Worm (Caenorhabditis elegans) whole organism, late embryonic: ENCODE data around the gene anoh-1.

ENCODE experiments used
- C08G9.2 ChIP-seq: sonication (generic microtip); optimal IDR thresholded peaks from 2 replicates; lab custom pipeline; 2016; ENCODE audit warnings: mild to moderate bottlenecking, missing genetic modification characterization, moderate library complexity, missing compliant biosample characterization
- C38D4.7 ChIP-seq: fragments of 200-800 bp; sonication (Bioruptor generic); optimal IDR thresholded peaks from 2 replicates; lab custom pipeline; 2018; ENCODE audit warnings: mild to moderate bottlenecking, missing genetic modification characterization, moderate library complexity, missing compliant biosample characterization
- F13H6.1 ChIP-seq: sonication (generic microtip); optimal IDR thresholded peaks from 2 replicates; lab custom pipeline; 2016; ENCODE audit warnings: missing genetic modification characterization, missing compliant biosample characterization
- K02D7.2 ChIP-seq: sonication (generic microtip); optimal IDR thresholded peaks from 2 replicates; lab custom pipeline; 2017; ENCODE audit warnings: mild to moderate bottlenecking, missing genetic modification characterization, missing compliant biosample characterization
- K09A11.1 ChIP-seq: sonication (generic microtip); optimal IDR thresholded peaks from 2 replicates; lab custom pipeline; 2017; ENCODE audit warnings: antibody characterized with exemption, mild to moderate bottlenecking, missing genetic modification characterization, missing compliant biosample characterization; ENCODE audit not compliant: insufficient read depth
- T23F11.4 ChIP-seq: fragments of 200-800 bp; sonication (Bioruptor generic); optimal IDR thresholded peaks from 2 replicates; lab custom pipeline; 2018; ENCODE audit warnings: mild to moderate bottlenecking, missing genetic modification characterization, missing compliant biosample characterization
- ahr-1 ChIP-seq: sonication (generic microtip); optimal IDR thresholded peaks from 2 replicates; lab custom pipeline; 2016; ENCODE audit warnings: missing genetic modification characterization, missing compliant biosample characterization
- ama-1 ChIP-seq: fragments of 150-350 bp; optimal IDR thresholded peaks from 2 replicates; lab custom pipeline; 2014
- ceh-14 ChIP-seq: sonication (generic microtip); optimal IDR thresholded peaks from 2 replicates; lab custom pipeline; 2016; ENCODE audit warnings: missing genotype, missing genetic modification characterization, missing compliant biosample characterization
- ceh-18 ChIP-seq: sonication (generic microtip); optimal IDR thresholded peaks from 2 replicates; lab custom pipeline; 2016; ENCODE audit warnings: missing genetic modification characterization, missing compliant biosample characterization
- ceh-19 ChIP-seq: fragments of 200-800 bp; sonication (Bioruptor generic); optimal IDR thresholded peaks from 2 replicates; lab custom pipeline; 2018; ENCODE audit warnings: mild to moderate bottlenecking, missing genetic modification characterization, missing compliant biosample characterization
- ceh-2 ChIP-seq: sonication (generic microtip); optimal IDR thresholded peaks from 2 replicates; lab custom pipeline; 2016; ENCODE audit warnings: missing genotype, missing genetic modification characterization, missing compliant biosample characterization
- ceh-24 ChIP-seq: sonication (generic microtip); optimal IDR thresholded peaks from 2 replicates; lab custom pipeline; 2016; ENCODE audit warnings: mild to moderate bottlenecking, missing genetic modification characterization, missing compliant biosample characterization
- ceh-30 ChIP-seq: fragments of 150-350 bp; optimal IDR thresholded peaks from 2 replicates; lab custom pipeline; 2014; ENCODE audit warnings: missing biosample characterization, missing genetic modification characterization
- ceh-31 ChIP-seq: sonication (generic microtip); optimal IDR thresholded peaks from 2 replicates; lab custom pipeline; 2016; ENCODE audit warnings: missing genetic modification characterization, missing compliant biosample characterization
- ceh-34 ChIP-seq: sonication (generic microtip); optimal IDR thresholded peaks from 2 replicates; lab custom pipeline; 2016; ENCODE audit warnings: mild to moderate bottlenecking, missing genetic modification characterization, missing compliant biosample characterization
- ceh-45 ChIP-seq: fragments of 200-800 bp; sonication (Bioruptor generic); IDR thresholded peaks from 2 replicates; pipeline ENCODE4 v1.3.6; 2022; ENCODE audit warnings: missing genetic modification reagents, missing genetic modification characterization, missing compliant biosample characterization
- ceh-48 ChIP-seq: sonication (generic microtip); optimal IDR thresholded peaks from 2 replicates; lab custom pipeline; 2016; ENCODE audit warnings: missing genetic modification characterization, inconsistent platforms, missing compliant biosample characterization
- ceh-6 ChIP-seq: fragments of 200-800 bp; sonication (Bioruptor generic); optimal IDR thresholded peaks from 2 replicates; lab custom pipeline; 2018; ENCODE audit warnings: mild to moderate bottlenecking, missing genetic modification characterization, missing compliant biosample characterization
- che-1 ChIP-seq: sonication (generic microtip); optimal IDR thresholded peaks from 2 replicates; lab custom pipeline; 2016; ENCODE audit warnings: mild to moderate bottlenecking, missing genetic modification characterization, missing compliant biosample characterization
- dmd-4 ChIP-seq: sonication (generic microtip); optimal IDR thresholded peaks from 2 replicates; lab custom pipeline; 2016; ENCODE audit warnings: borderline replicate concordance, missing genetic modification characterization, missing compliant biosample characterization
- dve-1 ChIP-seq: sonication (generic microtip); optimal IDR thresholded peaks from 2 replicates; lab custom pipeline; 2017; ENCODE audit warnings: antibody characterized with exemption, mild to moderate bottlenecking, missing genetic modification characterization, missing compliant biosample characterization
- elt-4 ChIP-seq: sonication (generic microtip); optimal IDR thresholded peaks from 2 replicates; lab custom pipeline; 2016; ENCODE audit warnings: missing genetic modification characterization, missing compliant biosample characterization
- ets-4 ChIP-seq: sonication (generic microtip); optimal IDR thresholded peaks from 2 replicates; lab custom pipeline; 2016; ENCODE audit warnings: missing genetic modification characterization, missing compliant biosample characterization
- fax-1 ChIP-seq: sonication (generic microtip); optimal IDR thresholded peaks from 2 replicates; lab custom pipeline; 2016; ENCODE audit warnings: missing genotype, missing genetic modification characterization, missing compliant biosample characterization
- fkh-10 ChIP-seq: fragments of 150-350 bp; optimal IDR thresholded peaks from 2 replicates; lab custom pipeline; 2014; ENCODE audit warnings: missing biosample characterization, missing genetic modification reagents, missing genetic modification characterization
- fkh-6 ChIP-seq: sonication (generic microtip); optimal IDR thresholded peaks from 2 replicates; lab custom pipeline; 2016; ENCODE audit warnings: missing genetic modification characterization, missing compliant biosample characterization
- gmeb-2 ChIP-seq: sonication (generic microtip); optimal IDR thresholded peaks from 2 replicates; lab custom pipeline; 2016; ENCODE audit warnings: missing genetic modification characterization, inconsistent platforms, missing compliant biosample characterization
- hlh-13 ChIP-seq: fragments of 200-800 bp; sonication (Bioruptor generic); optimal IDR thresholded peaks from 2 replicates; lab custom pipeline; 2018; ENCODE audit warnings: mild to moderate bottlenecking, missing genetic modification characterization, missing compliant biosample characterization
- hlh-15 ChIP-seq: sonication (generic microtip); optimal IDR thresholded peaks from 2 replicates; lab custom pipeline; 2016; ENCODE audit warnings: missing genetic modification characterization, missing compliant biosample characterization
- hlh-30 ChIP-seq: sonication (generic microtip); optimal IDR thresholded peaks from 2 replicates; lab custom pipeline; 2017; ENCODE audit warnings: antibody characterized with exemption, missing genetic modification characterization, missing compliant biosample characterization; ENCODE audit not compliant: insufficient read depth
- hlh-6 ChIP-seq: sonication (generic microtip); optimal IDR thresholded peaks from 2 replicates; lab custom pipeline; 2016; ENCODE audit warnings: missing genotype, missing genetic modification characterization, missing compliant biosample characterization
- hlh-8 ChIP-seq: sonication (generic microtip); optimal IDR thresholded peaks from 2 replicates; lab custom pipeline; 2016; ENCODE audit warnings: missing genotype, missing genetic modification characterization, missing compliant biosample characterization
- lim-6 ChIP-seq: sonication (generic microtip); optimal IDR thresholded peaks from 2 replicates; lab custom pipeline; 2016; ENCODE audit warnings: missing genetic modification characterization, missing compliant biosample characterization
- lin-11 ChIP-seq: fragments of 200-800 bp; sonication (Bioruptor generic); optimal IDR thresholded peaks from 2 replicates; lab custom pipeline; 2018; ENCODE audit warnings: mild to moderate bottlenecking, missing genetic modification characterization, missing compliant biosample characterization
- mec-3 ChIP-seq: sonication (generic microtip); optimal IDR thresholded peaks from 2 replicates; lab custom pipeline; 2016; ENCODE audit warnings: borderline replicate concordance, missing genetic modification characterization, missing compliant biosample characterization
- nhr-232 ChIP-seq: sonication (generic microtip); optimal IDR thresholded peaks from 2 replicates; lab custom pipeline; 2016; ENCODE audit warnings: missing genetic modification characterization, missing compliant biosample characterization
- odd-2 ChIP-seq: sonication (generic microtip); optimal IDR thresholded peaks from 2 replicates; lab custom pipeline; 2017; ENCODE audit warnings: antibody characterized with exemption, mild to moderate bottlenecking, missing genetic modification characterization, missing compliant biosample characterization
- pag-3 ChIP-seq: sonication (generic microtip); optimal IDR thresholded peaks from 2 replicates; lab custom pipeline; 2016; ENCODE audit warnings: missing compliant biosample characterization, missing genetic modification characterization, borderline replicate concordance
- pax-1 ChIP-seq: fragments of 150-350 bp; optimal IDR thresholded peaks from 2 replicates; lab custom pipeline; 2014; ENCODE audit warnings: missing biosample characterization, missing genetic modification characterization
- pha-2 ChIP-seq: sonication (generic microtip); optimal IDR thresholded peaks from 2 replicates; lab custom pipeline; 2017; ENCODE audit warnings: mild to moderate bottlenecking, missing genetic modification characterization, missing compliant biosample characterization
- pha-4 ChIP-seq: fragments of 150-350 bp; optimal IDR thresholded peaks from 2 replicates; lab custom pipeline; 2018; ENCODE audit warnings: missing biosample characterization, missing genetic modification reagents, missing genetic modification characterization
- pqm-1 ChIP-seq: sonication (generic microtip); optimal IDR thresholded peaks from 2 replicates; lab custom pipeline; 2016; ENCODE audit warnings: missing genetic modification characterization, missing compliant biosample characterization
- pros-1 ChIP-seq: fragments of 150-350 bp; optimal IDR thresholded peaks from 2 replicates; lab custom pipeline; 2014; ENCODE audit warnings: missing biosample characterization, missing genetic modification reagents, missing genetic modification characterization
- ref-2 ChIP-seq: sonication (generic microtip); optimal IDR thresholded peaks from 2 replicates; lab custom pipeline; 2016; ENCODE audit warnings: missing genetic modification characterization, missing compliant biosample characterization
- rnt-1 ChIP-seq: sonication (generic microtip); optimal IDR thresholded peaks from 2 replicates; lab custom pipeline; 2016; ENCODE audit warnings: missing genetic modification characterization, missing compliant biosample characterization
- sdc-2 ChIP-seq: sonication (generic microtip); optimal IDR thresholded peaks from 2 replicates; lab custom pipeline; 2016; ENCODE audit warnings: missing genotype, missing genetic modification characterization, missing compliant biosample characterization
- syd-9 ChIP-seq: sonication (generic microtip); optimal IDR thresholded peaks from 2 replicates; lab custom pipeline; 2016; ENCODE audit warnings: mild to moderate bottlenecking, missing genetic modification characterization, moderate library complexity, missing compliant biosample characterization
- ttx-3 ChIP-seq: sonication (generic microtip); optimal IDR thresholded peaks from 2 replicates; lab custom pipeline; 2016; ENCODE audit warnings: missing genetic modification reagents, missing genetic modification characterization, missing compliant biosample characterization
- unc-42 ChIP-seq: sonication (generic microtip); optimal IDR thresholded peaks from 2 replicates; lab custom pipeline; 2016; ENCODE audit warnings: missing genotype, missing genetic modification characterization, missing compliant biosample characterization
- unc-55 ChIP-seq: sonication (generic microtip); optimal IDR thresholded peaks from 2 replicates; lab custom pipeline; 2017; ENCODE audit warnings: missing biosample characterization, missing genetic modification reagents, missing genetic modification characterization
- unc-86 ChIP-seq: sonication (generic microtip); optimal IDR thresholded peaks from 2 replicates; lab custom pipeline; 2016; ENCODE audit warnings: missing genetic modification characterization, missing compliant biosample characterization
- zip-5 ChIP-seq: sonication (generic microtip); optimal IDR thresholded peaks from 2 replicates; lab custom pipeline; 2016; ENCODE audit warnings: missing genetic modification characterization, missing compliant biosample characterization
- ztf-16 ChIP-seq: sonication (generic microtip); optimal IDR thresholded peaks from 2 replicates; lab custom pipeline; 2017; ENCODE audit warnings: missing genetic modification characterization, missing compliant biosample characterization

Gene anoh-1

DNA sequence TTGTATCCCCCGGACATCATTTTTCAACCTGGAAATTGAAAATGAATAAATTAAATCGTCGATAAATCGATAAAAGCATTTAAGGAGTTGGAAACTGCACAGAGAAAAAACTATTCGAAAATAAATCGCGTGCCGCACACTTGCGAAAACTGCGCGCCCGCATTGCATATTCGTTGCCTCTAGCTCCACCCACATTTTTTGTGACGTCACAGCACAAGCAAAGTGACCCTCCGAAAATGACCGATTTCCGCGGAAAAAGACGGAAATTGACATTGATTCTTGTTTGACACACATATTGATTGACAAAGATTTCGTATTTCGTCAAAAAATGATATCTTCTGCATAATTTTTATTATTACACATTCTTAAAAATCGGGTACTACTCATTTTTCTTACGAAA lies 22.5 kb downstream of the anoh-1 start, which contains the start of gene cpf-2:
Gene cpf-2, minus strand, starts transcription at position 28 of the 400 bp plus-strand sequence.
- TF ChIP-seq ceh-34 (tag; lab: Kevin White, UChicago) (peak; percentile 62), F13H6.1 (tag; lab: Kevin White, UChicago) (peak; percentile 71), unc-86 (tag; lab: Kevin White, UChicago) (peak; percentile 65), elt-4 (tag; lab: Kevin White, UChicago) (no peak), dve-1 (tag; lab: Kevin White, UChicago) (no peak), dmd-4 (no peak), K02D7.2 (tag; lab: Kevin White, UChicago) (peak; percentile 79), unc-55 (GFP tag; lab: Kevin White, UChicago) (no peak), ztf-16 (peak; percentile 69), ceh-48 (tag; lab: Kevin White, UChicago) (peak; percentile 55), ttx-3 (tag; lab: Kevin White, UChicago) (peak; percentile 48), pha-2 (tag; lab: Kevin White, UChicago) (peak; percentile 32), hlh-8 (tag; lab: Kevin White, UChicago) (peak; percentile 7), fkh-10 (GFP tag; lab: Kevin White, UChicago) (no peak), ceh-19 (peak; percentile 57), pax-1 (tag; lab: Kevin White, UChicago) (no peak), ahr-1 (tag; lab: Kevin White, UChicago) (peak; percentile 72), pqm-1 (tag; lab: Kevin White, UChicago) (no peak), ceh-2 (tag; lab: Kevin White, UChicago) (peak; percentile 67), gmeb-2 (peak; percentile 41), pha-4 (tag; lab: Kevin White, UChicago) (no peak), unc-42 (peak; percentile 47), rnt-1 (tag; lab: Kevin White, UChicago) (peak; percentile 70), lin-11 (tag; lab: Kevin White, UChicago) (peak; percentile 26), mec-3 (tag; lab: Kevin White, UChicago) (no peak), ceh-24 (tag; lab: Kevin White, UChicago) (no peak), che-1 (peak; percentile 55), ceh-30 (peak; percentile 62), T23F11.4 (GFP tag; lab: Kevin White, UChicago) (peak; percentile 55), ceh-31 (tag; lab: Kevin White, UChicago) (peak; percentile 82), zip-5 (tag; lab: Kevin White, UChicago) (peak; percentile 46), C38D4.7 (GFP tag; lab: Kevin White, UChicago) (peak; percentile 52), K09A11.1 (tag; lab: Kevin White, UChicago) (peak; percentile 65), odd-2 (tag; lab: Kevin White, UChicago) (peak; percentile 42), pros-1 (tag; lab: Kevin White, UChicago) (no peak), ama-1 (lab: Kevin White, UChicago) (no peak), hlh-15 (tag; lab: Kevin White, UChicago) (peak; percentile 47), lim-6 (tag; lab: Kevin White, UChicago) (peak; percentile 38), ceh-45 (no peak), nhr-232 (tag; lab: Kevin White, UChicago) (peak; percentile 39), fax-1 (peak; percentile 53), ref-2 (tag; lab: Kevin White, UChicago) (peak; percentile 89), hlh-30 (peak; percentile 10), ets-4 (tag; lab: Kevin White, UChicago) (no peak), pag-3 (tag; lab: Kevin White, UChicago) (no peak), ceh-18 (peak; percentile 40), sdc-2 (tag; lab: Kevin White, UChicago) (peak; percentile 31), hlh-13 (GFP tag; lab: Kevin White, UChicago) (no peak), ceh-14 (tag; lab: Kevin White, UChicago) (peak; percentile 54), ceh-6 (GFP tag; lab: Kevin White, UChicago) (no peak), C08G9.2 (tag; lab: Kevin White, UChicago) (peak; percentile 80), syd-9 (tag; lab: Kevin White, UChicago) (peak; percentile 43), fkh-6 (tag; lab: Kevin White, UChicago) (peak; percentile 45), hlh-6 (tag; lab: Kevin White, UChicago) (peak; percentile 55)
